Worm (Caenorhabditis elegans) whole organism, young adult: ENCODE measurements around the gene sdz-9.
A peak's percentile ranks its signal among the peaks of the same experiment; 100 is the strongest.

ENCODE experiments used
- B0019.2 ChIP-seq: fragments of 200-800 bp; sonication (Bioruptor generic); conservative IDR thresholded peaks from 2 replicates; pipeline ENCODE4 v1.3.6; 2022; ENCODE audit warnings: missing genetic modification reagents, missing genetic modification characterization, missing compliant biosample characterization
- B0035.1 ChIP-seq: sonication (generic microtip); optimal IDR thresholded peaks from 2 replicates; lab custom pipeline; 2016; ENCODE audit warnings: missing genetic modification characterization, mild to moderate bottlenecking, missing compliant biosample characterization, missing genotype, missing genetic modification reagents
- F49E8.2 ChIP-seq: sonication (generic microtip); optimal IDR thresholded peaks from 3 replicates; lab custom pipeline; 2017; ENCODE audit warnings: missing genetic modification characterization, mild to moderate bottlenecking, missing compliant biosample characterization, antibody characterized with exemption, moderate library complexity; ENCODE audit not compliant: insufficient read depth
- F55B11.4 ChIP-seq: sonication (generic microtip); optimal IDR thresholded peaks from 2 replicates; lab custom pipeline; 2016; ENCODE audit warnings: missing compliant biosample characterization, missing genetic modification characterization, borderline replicate concordance; ENCODE audit not compliant: insufficient read depth
- T26A5.8 ChIP-seq: sonication (generic microtip); optimal IDR thresholded peaks from 2 replicates; lab custom pipeline; 2016; ENCODE audit warnings: missing genetic modification characterization, missing compliant biosample characterization
- Y95B8A.8 ChIP-seq: fragments of 200-800 bp; sonication (Bioruptor generic); IDR thresholded peaks from 2 replicates; pipeline ENCODE4 v1.3.6; 2022; ENCODE audit warnings: missing genetic modification reagents, missing genetic modification characterization, missing compliant biosample characterization
- ama-1 ChIP-seq, 3 experiments: fragments of 150-350 bp in 1 of 3; sonication (generic microtip) in 2 of 3; optimal IDR thresholded peaks; 2 replicates each; lab custom pipeline; 2014 to 2018; ENCODE audit warnings: missing biosample characterization in 2 of 3, missing genetic modification characterization in 2 of 3, missing genetic modification reagents in 2 of 3
- attf-6 ChIP-seq: fragments of 200-800 bp; sonication (Bioruptor generic); IDR thresholded peaks from 2 replicates; pipeline ENCODE4 v1.3.6; 2022; ENCODE audit warnings: missing genetic modification reagents, missing genetic modification characterization, missing compliant biosample characterization
- cebp-1 ChIP-seq, 2 experiments: fragments of 200-800 bp in 1 of 2; sonication (Bioruptor generic) in 1 of 2; sonication (generic microtip) in 1 of 2; IDR thresholded peaks in 1 of 2; optimal IDR thresholded peaks in 1 of 2; 2 replicates each; pipeline versions ENCODE4 v1.3.6 to Lab custom; 2017 to 2022; ENCODE audit warnings: missing compliant biosample characterization in 2 of 2, missing genetic modification characterization in 2 of 2, mild to moderate bottlenecking in 1 of 2, missing genetic modification reagents in 1 of 2, moderate library complexity in 1 of 2
- ceh-100 ChIP-seq: fragments of 200-800 bp; sonication (Bioruptor generic); IDR thresholded peaks from 2 replicates; pipeline ENCODE4 v1.3.6; 2022; ENCODE audit warnings: missing genetic modification reagents, missing genetic modification characterization, missing compliant biosample characterization
- ceh-27 ChIP-seq: fragments of 200-800 bp; sonication (Bioruptor generic); optimal IDR thresholded peaks from 2 replicates; lab custom pipeline; 2018; ENCODE audit warnings: mild to moderate bottlenecking, missing genetic modification characterization, moderate library complexity, missing compliant biosample characterization
- ceh-79 ChIP-seq: sonication (generic microtip); optimal IDR thresholded peaks from 2 replicates; lab custom pipeline; 2017; ENCODE audit warnings: mild to moderate bottlenecking, missing genetic modification characterization, missing compliant biosample characterization
- ceh-91 ChIP-seq: fragments of 200-800 bp; sonication (Bioruptor generic); IDR thresholded peaks from 2 replicates; pipeline ENCODE4 v1.3.6; 2022; ENCODE audit warnings: missing genetic modification reagents, missing genetic modification characterization, missing compliant biosample characterization
- chd-7 ChIP-seq: sonication (generic microtip); optimal IDR thresholded peaks from 2 replicates; lab custom pipeline; 2016; ENCODE audit warnings: mild to moderate bottlenecking, missing genetic modification characterization, moderate library complexity, missing compliant biosample characterization
- dox-1 ChIP-seq: fragments of 200-800 bp; sonication (Bioruptor generic); IDR thresholded peaks from 2 replicates; pipeline ENCODE4 v1.3.6; 2022; ENCODE audit warnings: missing genetic modification reagents, missing genetic modification characterization, missing compliant biosample characterization
- dpff-1 ChIP-seq: sonication (generic microtip); optimal IDR thresholded peaks from 2 replicates; lab custom pipeline; 2017; ENCODE audit warnings: mild to moderate bottlenecking, missing genetic modification characterization, missing compliant biosample characterization
- efl-1 ChIP-seq: fragments of 150-350 bp; optimal IDR thresholded peaks from 2 replicates; lab custom pipeline; 2014; ENCODE audit warnings: missing biosample characterization, missing genetic modification reagents, missing genetic modification characterization
- gei-17 ChIP-seq: fragments of 200-800 bp; sonication (Bioruptor generic); optimal IDR thresholded peaks from 2 replicates; lab custom pipeline; 2018; ENCODE audit warnings: mild to moderate bottlenecking, missing genetic modification characterization, missing compliant biosample characterization
- hmg-1.2 ChIP-seq: fragments of 200-800 bp; sonication (Bioruptor generic); IDR thresholded peaks from 2 replicates; pipeline ENCODE4 v1.3.6; 2022; ENCODE audit warnings: missing genetic modification reagents, missing genetic modification characterization, missing compliant biosample characterization
- hmg-20 ChIP-seq: fragments of 200-800 bp; sonication (Bioruptor generic); IDR thresholded peaks from 2 replicates; pipeline ENCODE4 v1.3.6; 2022; ENCODE audit warnings: missing genetic modification reagents, missing genetic modification characterization, missing compliant biosample characterization
- hrde-1 ChIP-seq: sonication (generic microtip); optimal IDR thresholded peaks from 2 replicates; lab custom pipeline; 2016; ENCODE audit warnings: missing genetic modification characterization, mild to moderate bottlenecking, missing compliant biosample characterization, moderate library complexity, missing genotype, missing genetic modification reagents, borderline replicate concordance
- lin-54 ChIP-seq: fragments of 200-800 bp; sonication (Bioruptor generic); optimal IDR thresholded peaks from 2 replicates; lab custom pipeline; 2018; ENCODE audit warnings: mild to moderate bottlenecking, missing genetic modification characterization, missing compliant biosample characterization
- lir-1 ChIP-seq: fragments of 200-800 bp; sonication (Bioruptor generic); conservative IDR thresholded peaks from 2 replicates; pipeline ENCODE4 v1.3.6; 2022; ENCODE audit warnings: missing genetic modification reagents, missing genetic modification characterization, missing compliant biosample characterization
- lsl-1 ChIP-seq: fragments of 200-800 bp; sonication (Bioruptor generic); optimal IDR thresholded peaks from 2 replicates; lab custom pipeline; 2018; ENCODE audit warnings: mild to moderate bottlenecking, missing genetic modification characterization, moderate library complexity, missing compliant biosample characterization
- madf-3 ChIP-seq: fragments of 200-800 bp; sonication (Bioruptor generic); IDR thresholded peaks from 2 replicates; pipeline ENCODE4 v1.3.6; 2022; ENCODE audit warnings: missing genetic modification reagents, missing genetic modification characterization, missing compliant biosample characterization
- madf-8 ChIP-seq: fragments of 200-800 bp; sonication (Bioruptor generic); conservative IDR thresholded peaks from 2 replicates; pipeline ENCODE4 v1.3.6; 2022; ENCODE audit warnings: missing genetic modification reagents, missing genetic modification characterization, missing compliant biosample characterization
- mcd-1 ChIP-seq: fragments of 200-800 bp; sonication (Bioruptor generic); IDR thresholded peaks from 2 replicates; pipeline ENCODE4 v1.3.6; 2022; ENCODE audit warnings: missing genetic modification reagents, missing genetic modification characterization, missing compliant biosample characterization
- mxl-1 ChIP-seq: sonication (generic microtip); optimal IDR thresholded peaks from 2 replicates; lab custom pipeline; 2016; ENCODE audit warnings: missing genetic modification characterization, missing compliant biosample characterization
- nfya-1 ChIP-seq: sonication (generic microtip); optimal IDR thresholded peaks from 2 replicates; lab custom pipeline; 2017; ENCODE audit warnings: antibody characterized with exemption, missing compliant biosample characterization, missing genetic modification characterization, borderline replicate concordance; ENCODE audit not compliant: insufficient read depth
- nhr-27 ChIP-seq: fragments of 200-800 bp; sonication (Bioruptor generic); optimal IDR thresholded peaks from 2 replicates; lab custom pipeline; 2018; ENCODE audit warnings: mild to moderate bottlenecking, missing genetic modification characterization, moderate library complexity, missing compliant biosample characterization
- nhr-80 ChIP-seq: sonication (generic microtip); optimal IDR thresholded peaks from 2 replicates; lab custom pipeline; 2016; ENCODE audit warnings: missing genetic modification characterization, missing compliant biosample characterization
- pha-4 ChIP-seq: fragments of 150-350 bp; sonication (generic microtip); optimal IDR thresholded peaks from 2 replicates; lab custom pipeline; 2014; ENCODE audit warnings: missing biosample characterization, missing genetic modification reagents, missing genetic modification characterization
- repo-1 ChIP-seq: sonication (generic microtip); optimal IDR thresholded peaks from 2 replicates; lab custom pipeline; 2017; ENCODE audit warnings: mild to moderate bottlenecking, missing genetic modification characterization, missing compliant biosample characterization
- snpc-1.3 ChIP-seq: sonication (generic microtip); optimal IDR thresholded peaks from 2 replicates; lab custom pipeline; 2017; ENCODE audit warnings: missing genetic modification characterization, mild to moderate bottlenecking, missing compliant biosample characterization, antibody characterized with exemption, moderate library complexity, missing genotype, missing genetic modification reagents; ENCODE audit not compliant: insufficient read depth
- tbx-9 ChIP-seq: sonication (generic microtip); optimal IDR thresholded peaks from 2 replicates; lab custom pipeline; 2016; ENCODE audit warnings: borderline replicate concordance, missing genetic modification characterization, inconsistent platforms, missing compliant biosample characterization
- tlf-1 ChIP-seq: fragments of 200-800 bp; sonication (Bioruptor generic); optimal IDR thresholded peaks from 2 replicates; lab custom pipeline; 2018; ENCODE audit warnings: mild to moderate bottlenecking, missing genetic modification characterization, missing compliant biosample characterization
- xnd-1 ChIP-seq: sonication (generic microtip); optimal IDR thresholded peaks from 2 replicates; lab custom pipeline; 2016; ENCODE audit warnings: missing genotype, missing genetic modification reagents, missing genetic modification characterization, missing compliant biosample characterization
- ztf-22 ChIP-seq: fragments of 200-800 bp; sonication (Bioruptor generic); optimal IDR thresholded peaks from 2 replicates; lab custom pipeline; 2018; ENCODE audit warnings: mild to moderate bottlenecking, missing genetic modification characterization, moderate library complexity, missing compliant biosample characterization
- ztf-6 ChIP-seq: fragments of 200-800 bp; sonication (Bioruptor generic); IDR thresholded peaks from 2 replicates; pipeline ENCODE4 v1.3.6; 2022; ENCODE audit warnings: missing genetic modification reagents, missing genetic modification characterization, missing compliant biosample characterization

Gene sdz-9

ce11 chrII:2773534-2773933, at the start of gene sdz-9:
TSS of gene sdz-9 (minus strand) at chrII:2773634.
- no peak for TF ChIP-seq lir-1 (GFP tag; lab: Robert Waterston, UW)

ce11 chrII:2822435-2822920, 49.0 kb upstream of the sdz-9 start, which contains the start of the genes fut-4 and K12H6.10:
TSS of gene fut-4 (minus strand) at chrII:2822535.
TSS of gene K12H6.10 (plus strand) at chrII:2822870.
- no peak for TF ChIP-seq T26A5.8

- no peak for TF ChIP-seq pha-4 (tag; lab: Kevin White, UChicago)
- TF ChIP-seq ceh-27, result no peak
- no peak for TF ChIP-seq cebp-1 (GFP tag; IDR thresholded peaks at IDR 0.05; lab: Robert Waterston, UW)
- TF ChIP-seq cebp-1 (tag; optimal IDR thresholded peaks at IDR 0.05; lab: Kevin White, UChicago), result no peak
- TF ChIP-seq tbx-9 (tag; lab: Kevin White, UChicago), result no peak
- no peak for TF ChIP-seq ceh-91
- no peak for TF ChIP-seq lsl-1 (GFP tag; lab: Kevin White, UChicago)
- no peak for TF ChIP-seq ztf-6 (GFP tag; lab: Robert Waterston, UW)
- TF ChIP-seq hrde-1 (tag; lab: Kevin White, UChicago), result no peak
- TF ChIP-seq, all 124 proteins: peak for 0
These were observed 43.2 kb upstream of the sdz-9 start, which contains the start of gene set-13 for ce11 chrII:2816676-2817075. TSS of gene set-13 (plus strand) at chrII:2816976.

ce11 chrII:2815444-2815843, 42.0 kb upstream of the sdz-9 start, which contains the start of gene K12H6.2:
TSS of gene K12H6.2 (minus strand) at chrII:2815544.
- TF ChIP-seq nhr-27 (tag; lab: Kevin White, UChicago) (no peak), mxl-1 (tag; lab: Kevin White, UChicago) (no peak), madf-8 (GFP tag; lab: Robert Waterston, UW) (no peak), gei-17 (no peak), repo-1 (tag; lab: Kevin White, UChicago) (no peak), ceh-79 (tag; lab: Kevin White, UChicago) (no peak), tbx-9 (tag; lab: Kevin White, UChicago) (no peak), madf-3 (GFP tag; lab: Robert Waterston, UW) (no peak), lin-54 (GFP tag; lab: Kevin White, UChicago) (no peak), F49E8.2 (tag; lab: Kevin White, UChicago) (no peak), B0035.1 (tag; lab: Kevin White, UChicago) (no peak), tlf-1 (GFP tag; lab: Kevin White, UChicago) (no peak), F55B11.4 (tag; lab: Kevin White, UChicago) (no peak), nfya-1 (tag; lab: Kevin White, UChicago) (no peak), Y95B8A.8 (GFP tag; lab: Robert Waterston, UW) (no peak), hmg-1.2 (no peak), ztf-22 (GFP tag; lab: Kevin White, UChicago) (no peak), dpff-1 (tag; lab: Kevin White, UChicago) (no peak)

- no peak for TF ChIP-seq chd-7 (tag; lab: Kevin White, UChicago)
- TF ChIP-seq xnd-1 (tag; lab: Kevin White, UChicago), result peak; percentile 85
- TF ChIP-seq attf-6 (GFP tag; lab: Robert Waterston, UW), result no peak
- TF ChIP-seq nhr-80 (tag; lab: Kevin White, UChicago), result no peak
- TF ChIP-seq B0019.2 (GFP tag; lab: Robert Waterston, UW), result no peak
- TF ChIP-seq F49E8.2 (tag; lab: Kevin White, UChicago), result no peak
- peak; percentile 28 for TF ChIP-seq snpc-1.3 (tag; lab: Kevin White, UChicago)
- TF ChIP-seq ceh-100 (GFP tag; lab: Robert Waterston, UW), result no peak
- 0 out of 2 replicates have a peak, but pooled peaks have one; percentile 14 for TF ChIP-seq mcd-1 (GFP tag; lab: Robert Waterston, UW)
- TF ChIP-seq dox-1, result no peak
- TF ChIP-seq efl-1 (GFP tag; lab: Kevin White, UChicago), result peak; percentile 12
- no peak for TF ChIP-seq hmg-20 (GFP tag; lab: Robert Waterston, UW)
- TF ChIP-seq lsl-1 (GFP tag; lab: Kevin White, UChicago), result peak; percentile 94
- TF ChIP-seq ama-1 (optimal IDR thresholded peaks at IDR 0.05; lab: Kevin White, UChicago), result no peak
- no peak for TF ChIP-seq ama-1 (GFP tag; optimal IDR thresholded peaks at IDR 0.05; lab: Kevin White, UChicago)
These were observed 41.6 kb upstream of the sdz-9 start for ce11 chrII:2815017-2815416.
